Worm (Caenorhabditis elegans) whole organism, L4 larva: ENCODE data around the gene lin-29.

Source experiments
- R02D3.7 ChIP-seq: fragments of 150-350 bp; sonication (generic microtip); optimal IDR thresholded peaks from 3 replicates; lab custom pipeline; 2014; ENCODE audit warnings: missing biosample characterization, missing genetic modification characterization
- ZK337.2 ChIP-seq: fragments of 200-800 bp; sonication (Bioruptor generic); IDR thresholded peaks from 2 replicates; pipeline ENCODE4 v1.3.6; 2022; ENCODE audit warnings: missing genetic modification reagents, missing genetic modification characterization, missing compliant biosample characterization
- jun-1 ChIP-seq: fragments of 150-350 bp; optimal IDR thresholded peaks from 2 replicates; lab custom pipeline; 2014; ENCODE audit warnings: missing biosample characterization, missing genetic modification reagents, missing genetic modification characterization
- lin-39 ChIP-seq: fragments of 150-350 bp; optimal IDR thresholded peaks from 2 replicates; lab custom pipeline; 2014; ENCODE audit warnings: missing biosample characterization, missing genetic modification reagents, missing genetic modification characterization
- mdl-1 ChIP-seq, 2 experiments: fragments of 150-350 bp in 1 of 2; sonication (generic microtip) in 1 of 2; optimal IDR thresholded peaks; 2 replicates each; lab custom pipeline; 2014 to 2017; ENCODE audit warnings: missing biosample characterization in 2 of 2, missing genetic modification characterization in 2 of 2
- mep-1 ChIP-seq: fragments of 150-350 bp; sonication (generic microtip); optimal IDR thresholded peaks from 3 replicates; lab custom pipeline; 2014; ENCODE audit warnings: missing biosample characterization, missing genetic modification characterization
- nhr-11 ChIP-seq: fragments of 150-350 bp; optimal IDR thresholded peaks from 2 replicates; lab custom pipeline; 2014; ENCODE audit warnings: missing biosample characterization, missing genetic modification characterization
- pqm-1 ChIP-seq: sonication (generic microtip); optimal IDR thresholded peaks from 2 replicates; lab custom pipeline; 2017; ENCODE audit warnings: missing biosample characterization, missing genetic modification characterization
- saeg-2 ChIP-seq: fragments of 200-800 bp; sonication (Bioruptor generic); IDR thresholded peaks from 2 replicates; pipeline ENCODE4 v1.3.6; 2022; ENCODE audit warnings: missing genetic modification reagents, missing genetic modification characterization, missing compliant biosample characterization
- unc-130 ChIP-seq: sonication (generic microtip); optimal IDR thresholded peaks from 2 replicates; lab custom pipeline; 2016; ENCODE audit warnings: missing genetic modification reagents, missing genetic modification characterization, missing compliant biosample characterization
- ztf-11 ChIP-seq: fragments of 150-350 bp; optimal IDR thresholded peaks from 2 replicates; lab custom pipeline; 2014; ENCODE audit warnings: missing biosample characterization, missing genetic modification characterization

DNA sequence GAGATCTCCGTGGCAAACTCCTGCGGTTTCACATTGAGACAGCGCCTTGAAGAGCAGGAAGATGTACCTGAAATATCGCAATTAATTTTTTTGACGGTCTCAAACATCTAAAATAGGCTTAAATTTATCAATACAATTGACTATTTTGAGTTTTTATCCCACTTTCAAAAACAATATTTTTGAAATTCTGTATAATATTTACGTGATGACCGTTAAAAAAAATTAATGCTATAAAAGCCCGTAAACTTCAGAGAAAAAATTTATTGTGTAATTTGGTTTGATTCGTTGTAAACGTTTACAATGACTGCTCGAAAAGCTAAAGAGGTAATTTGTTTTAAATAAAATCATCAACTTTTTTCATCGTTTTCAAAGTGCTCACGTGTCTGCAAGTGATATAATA, 20.8 kb downstream of the lin-29 start, which contains the start of gene ZK930.7:
- no peak for TF ChIP-seq jun-1 (tag; lab: Kevin White, UChicago)
- TF ChIP-seq mep-1 (tag; lab: Kevin White, UChicago) = no peak
- no peak for TF ChIP-seq saeg-2 (GFP tag; lab: Robert Waterston, UW)
- no peak for TF ChIP-seq ZK337.2 (GFP tag; lab: Robert Waterston, UW)
- no peak for TF ChIP-seq ztf-11 (tag; lab: Kevin White, UChicago)
- no peak for TF ChIP-seq lin-39 (tag; lab: Kevin White, UChicago)
- TF ChIP-seq pqm-1 (tag; lab: Kevin White, UChicago) = no peak
- TF ChIP-seq mdl-1 (tag; optimal IDR thresholded peaks at IDR 0.05; lab: Kevin White, UChicago) = no peak
- no peak for TF ChIP-seq R02D3.7 (tag; lab: Kevin White, UChicago)
- TF ChIP-seq unc-130 (GFP tag; lab: Kevin White, UChicago) = no peak
- no peak for TF ChIP-seq nhr-11 (tag; lab: Kevin White, UChicago)
